Fruit fly (Drosophila melanogaster) whole organism, embryonic: Measurements from ENCODE around the gene CG42833.
A peak's percentile ranks its signal among the peaks of the same experiment; 100 is the strongest.

Experiments
- CG10654 ChIP-seq: fragments of 200-800 bp; sonication (Bioruptor generic); optimal IDR thresholded peaks from 2 replicates; lab custom pipeline; 2016; ENCODE audit warnings: missing biosample characterization, missing genetic modification characterization
- CG11504 ChIP-seq: fragments of 200-800 bp; sonication (Bioruptor generic); optimal IDR thresholded peaks from 3 replicates; lab custom pipeline; 2019; ENCODE audit warnings: missing biosample characterization, mild to moderate bottlenecking, missing genetic modification characterization, moderate library complexity
- CG1602 ChIP-seq: fragments of 200-800 bp; sonication (Bioruptor generic); optimal IDR thresholded peaks from 3 replicates; lab custom pipeline; 2016; ENCODE audit warnings: missing biosample characterization, missing genetic modification characterization
- CG17328 ChIP-seq: fragments of 200-800 bp; sonication (Bioruptor generic); IDR thresholded peaks from 2 replicates; pipeline ENCODE4 v1.3.6; 2022; ENCODE audit warnings: missing biosample characterization, missing genetic modification characterization
- CG17568 ChIP-seq: fragments of 200-800 bp; sonication (Bioruptor generic); optimal IDR thresholded peaks from 2 replicates; lab custom pipeline; 2018; ENCODE audit warnings: missing biosample characterization, mild to moderate bottlenecking, missing genetic modification characterization, moderate library complexity
- CG1832 ChIP-seq: fragments of 200-800 bp; sonication (Bioruptor generic); optimal IDR thresholded peaks from 2 replicates; lab custom pipeline; 2017; ENCODE audit warnings: missing biosample characterization, mild to moderate bottlenecking, missing genetic modification characterization, inconsistent platforms
- CG2678 ChIP-seq: fragments of 200-800 bp; sonication (Bioruptor generic); optimal IDR thresholded peaks from 3 replicates; lab custom pipeline; 2019; ENCODE audit warnings: missing biosample characterization, mild to moderate bottlenecking, missing genetic modification characterization, moderate library complexity
- CG3163 ChIP-seq: fragments of 200-800 bp; sonication (Bioruptor generic); optimal IDR thresholded peaks from 3 replicates; lab custom pipeline; 2016; ENCODE audit warnings: missing biosample characterization, missing genetic modification characterization
- CG32532 ChIP-seq: fragments of 200-800 bp; sonication (Bioruptor generic); IDR thresholded peaks from 2 replicates; pipeline ENCODE4 v1.3.6; 2022; ENCODE audit warnings: missing biosample characterization, missing genetic modification characterization
- CG34422 ChIP-seq: fragments of 200-800 bp; sonication (Bioruptor generic); IDR thresholded peaks from 3 replicates; pipeline ENCODE4 v1.3.6; 2022; ENCODE audit warnings: missing biosample characterization, missing genetic modification characterization
- CG3995 ChIP-seq: fragments of 200-800 bp; sonication (Bioruptor generic); optimal IDR thresholded peaks from 3 replicates; lab custom pipeline; 2016; ENCODE audit warnings: missing biosample characterization, missing genetic modification characterization
- CG4707 ChIP-seq: fragments of 200-800 bp; sonication (Bioruptor generic); optimal IDR thresholded peaks from 2 replicates; lab custom pipeline; 2018; ENCODE audit warnings: missing biosample characterization, mild to moderate bottlenecking, missing genetic modification characterization, moderate library complexity
- CG6689 ChIP-seq: fragments of 200-800 bp; sonication (Bioruptor generic); IDR thresholded peaks from 2 replicates; pipeline ENCODE4 v1.3.6; 2022; ENCODE audit warnings: missing biosample characterization, missing genetic modification characterization
- CG6813 ChIP-seq: fragments of 200-800 bp; sonication (Bioruptor generic); optimal IDR thresholded peaks from 2 replicates; lab custom pipeline; 2017; ENCODE audit warnings: missing biosample characterization, missing genetic modification characterization, mild to moderate bottlenecking, moderate library complexity, missing genetic modification reagents
- CG9215 ChIP-seq: fragments of 200-800 bp; sonication (Bioruptor generic); IDR thresholded peaks from 2 replicates; pipeline ENCODE4 v1.3.6; 2022; ENCODE audit warnings: missing biosample characterization, missing genetic modification characterization
- Elba2 ChIP-seq: fragments of 200-800 bp; sonication (Bioruptor generic); optimal IDR thresholded peaks from 3 replicates; lab custom pipeline; 2016; ENCODE audit warnings: missing biosample characterization, missing genetic modification characterization
- HmgZ ChIP-seq: fragments of 200-800 bp; sonication (Bioruptor generic); optimal IDR thresholded peaks from 2 replicates; lab custom pipeline; 2018; ENCODE audit warnings: missing biosample characterization, mild to moderate bottlenecking, missing genetic modification characterization
- Hmr ChIP-seq: fragments of 200-800 bp; sonication (Bioruptor generic); optimal IDR thresholded peaks from 3 replicates; lab custom pipeline; 2017; ENCODE audit warnings: mild to moderate bottlenecking, missing biosample characterization, missing genetic modification reagents, missing genetic modification characterization
- Jarid2 ChIP-seq: fragments of 200-800 bp; sonication (Bioruptor generic); optimal IDR thresholded peaks from 3 replicates; lab custom pipeline; 2017; ENCODE audit warnings: mild to moderate bottlenecking, missing biosample characterization, missing genetic modification reagents, missing genetic modification characterization
- NC2β ChIP-seq: fragments of 200-800 bp; sonication (Bioruptor generic); optimal IDR thresholded peaks from 2 replicates; lab custom pipeline; 2016; ENCODE audit warnings: missing biosample characterization, missing genetic modification characterization
- Opbp ChIP-seq: fragments of 200-800 bp; sonication (Bioruptor generic); IDR thresholded peaks from 3 replicates; pipeline ENCODE4 v1.3.6; 2022; ENCODE audit warnings: missing biosample characterization, missing genetic modification characterization; ENCODE audit not compliant: partially characterized antibody
- Sox100B ChIP-seq: fragments of 200-800 bp; sonication (Bioruptor generic); optimal IDR thresholded peaks from 3 replicates; lab custom pipeline; 2018; ENCODE audit warnings: missing biosample characterization, mild to moderate bottlenecking, missing genetic modification characterization
- Spps ChIP-seq: fragments of 200-800 bp; sonication (Bioruptor generic); optimal IDR thresholded peaks from 2 replicates; lab custom pipeline; 2018; ENCODE audit warnings: missing biosample characterization, mild to moderate bottlenecking, missing genetic modification characterization
- ara ChIP-seq: fragments of 200-800 bp; sonication (Bioruptor generic); IDR thresholded peaks from 2 replicates; pipeline ENCODE4 v1.3.6; 2022; ENCODE audit warnings: missing biosample characterization, missing genetic modification characterization
- cg ChIP-seq: fragments of 200-800 bp; sonication (Bioruptor generic); optimal IDR thresholded peaks from 3 replicates; lab custom pipeline; 2019; ENCODE audit warnings: missing biosample characterization, mild to moderate bottlenecking, missing genetic modification characterization, moderate library complexity
- chinmo ChIP-seq: fragments of 200-800 bp; sonication (Bioruptor generic); IDR thresholded peaks from 4 replicates; pipeline ENCODE4 v1.3.6; 2022; ENCODE audit warnings: missing biosample characterization, missing genetic modification characterization; ENCODE audit not compliant: partially characterized antibody
- exex ChIP-seq: fragments of 200-800 bp; sonication (Bioruptor generic); optimal IDR thresholded peaks from 4 replicates; lab custom pipeline; 2018; ENCODE audit warnings: missing biosample characterization, mild to moderate bottlenecking, missing genetic modification characterization, moderate library complexity
- grn ChIP-seq: fragments of 200-800 bp; sonication (Bioruptor generic); optimal IDR thresholded peaks from 3 replicates; lab custom pipeline; 2017; ENCODE audit warnings: missing biosample characterization, missing genetic modification characterization
- lab ChIP-seq: fragments of 200-800 bp; sonication (Bioruptor generic); optimal IDR thresholded peaks from 3 replicates; lab custom pipeline; 2017; ENCODE audit warnings: missing biosample characterization, missing genetic modification characterization, mild to moderate bottlenecking, moderate library complexity, missing genetic modification reagents
- lilli ChIP-seq: fragments of 200-800 bp; sonication (Bioruptor generic); optimal IDR thresholded peaks from 3 replicates; lab custom pipeline; 2016; ENCODE audit warnings: missing biosample characterization, missing genetic modification characterization
- mam ChIP-seq: fragments of 200-800 bp; sonication (Bioruptor generic); optimal IDR thresholded peaks from 3 replicates; lab custom pipeline; 2016; ENCODE audit warnings: missing biosample characterization, missing genetic modification characterization
- pfk ChIP-seq: fragments of 200-800 bp; sonication (Bioruptor generic); optimal IDR thresholded peaks from 2 replicates; lab custom pipeline; 2018; ENCODE audit warnings: missing biosample characterization, mild to moderate bottlenecking, missing genetic modification characterization, moderate library complexity
- sens ChIP-seq: fragments of 200-800 bp; sonication (Bioruptor generic); peaks from one replicate; lab custom pipeline; 2016; ENCODE audit warnings: missing biosample characterization, missing genetic modification characterization
- tgo ChIP-seq: fragments of 200-800 bp; sonication (Bioruptor generic); IDR thresholded peaks from 3 replicates; pipeline ENCODE4 v1.3.6; 2022; ENCODE audit warnings: missing biosample characterization, missing genetic modification characterization

Gene CG42833

dm6 chr3L:20198138-20198559, 1.7 kb upstream of the CG42833 start, which contains the start of gene CG42674 (continued):
- peak; percentile 97 for TF ChIP-seq CG3163 (GFP tag; lab: Kevin White, UChicago)
- peak; percentile 63; the same call in 1 of the 3 replicates for TF ChIP-seq CG34422 (GFP tag; lab: Robert Waterston, UW)
- peak; percentile 89 for TF ChIP-seq Jarid2 (GFP tag; lab: Kevin White, UChicago)
- TF ChIP-seq CG32532 (GFP tag; lab: Robert Waterston, UW), result 0 out of 2 replicates have a peak, but pooled peaks have one; percentile 15
- TF ChIP-seq, all 482 proteins: peak for 43

dm6 chr3L:20201538-20201937, 1.6 kb downstream of the CG42833 start, which contains the start of gene obst-F:
Gene obst-F, minus strand, starts transcription at chr3L:20201638.
- TF ChIP-seq CG32532 (GFP tag; lab: Robert Waterston, UW) (no peak), lilli (GFP tag; lab: Kevin White, UChicago) (no peak), CG6689 (no peak), tgo (no peak), Spps (tag; lab: Kevin White, UChicago) (no peak), CG10654 (GFP tag; lab: Kevin White, UChicago) (no peak), CG17568 (GFP tag; lab: Kevin White, UChicago) (no peak), CG6813 (GFP tag; lab: Kevin White, UChicago) (no peak), mam (GFP tag; lab: Kevin White, UChicago) (no peak), CG9215 (GFP tag; lab: Robert Waterston, UW) (no peak), Elba2 (GFP tag; lab: Kevin White, UChicago) (no peak), HmgZ (no peak), chinmo (GFP tag; lab: Robert Waterston, UW) (no peak), CG1832 (no peak)
- TF ChIP-seq, all 482 proteins: peak for 0

- no peak for TF ChIP-seq Hmr (GFP tag; lab: Kevin White, UChicago)
- TF ChIP-seq cg (GFP tag; lab: Kevin White, UChicago), result no peak
- peak; percentile 30 for TF ChIP-seq pfk (GFP tag; lab: Kevin White, UChicago)
- no peak for TF ChIP-seq Sox100B (GFP tag; lab: Kevin White, UChicago)
- TF ChIP-seq CG4707, result no peak
- no peak for TF ChIP-seq CG3995 (GFP tag; lab: Kevin White, UChicago)
- TF ChIP-seq CG11504 (tag; lab: Kevin White, UChicago), result no peak
- TF ChIP-seq ara (GFP tag; lab: Robert Waterston, UW), result no peak
- TF ChIP-seq CG17328 (GFP tag; lab: Robert Waterston, UW), result no peak
- TF ChIP-seq CG1602, result no peak
- TF ChIP-seq exex (tag; lab: Kevin White, UChicago), result peak; percentile 63
These were observed 3.7 kb downstream of the CG42833 start, which contains the start of gene CG7298 for dm6 chr3L:20203587-20203986. Gene CG7298, minus strand, starts transcription at chr3L:20203687.

dm6 chr3L:20205946-20206345, 6.1 kb downstream of the CG42833 start, which contains the start of gene CG7290:
Gene CG7290, minus strand, starts transcription at chr3L:20206046.
- TF ChIP-seq CG2678, result no peak
- peak; percentile 11 for TF ChIP-seq lab (GFP tag; lab: Kevin White, UChicago)

- peak; percentile 11 for TF ChIP-seq sens (GFP tag; lab: Kevin White, UChicago)
- TF ChIP-seq Opbp (GFP tag; lab: Robert Waterston, UW), result no peak
- peak; percentile 79 for TF ChIP-seq exex (tag; lab: Kevin White, UChicago)
- no peak for TF ChIP-seq NC2β
- TF ChIP-seq grn (GFP tag; lab: Kevin White, UChicago), result peak; percentile 20
- TF ChIP-seq, all 482 proteins: peak for 3
These were observed 7.2 kb downstream of the CG42833 start, which contains the start of gene CG6996 for dm6 chr3L:20206950-20207584. Gene CG6996, plus strand, starts transcription at chr3L:20207534.
